Worm (Caenorhabditis elegans): Measurements from ENCODE around the gene hir-1.

- TF ChIP-seq cog-1 (tag; optimal IDR thresholded peaks at IDR 0.05) (no peak), klf-2 (GFP tag; conservative IDR thresholded peaks at IDR 0.05) (no peak), ztf-29 (GFP tag; IDR thresholded peaks at IDR 0.05) (no peak), med-1 (GFP tag; optimal IDR thresholded peaks at IDR 0.05; ENCODE audit: insufficient read depth) (no peak), T22C8.4 (GFP tag; IDR thresholded peaks at IDR 0.05) (no peak)
These were observed 9.4 kb upstream of the hir-1 start for ce11 chrV:5512559-5512958.

Measured in whole organism, midembryonic.